Fruit fly (Drosophila melanogaster): ENCODE data around the gene drm.

DNA sequence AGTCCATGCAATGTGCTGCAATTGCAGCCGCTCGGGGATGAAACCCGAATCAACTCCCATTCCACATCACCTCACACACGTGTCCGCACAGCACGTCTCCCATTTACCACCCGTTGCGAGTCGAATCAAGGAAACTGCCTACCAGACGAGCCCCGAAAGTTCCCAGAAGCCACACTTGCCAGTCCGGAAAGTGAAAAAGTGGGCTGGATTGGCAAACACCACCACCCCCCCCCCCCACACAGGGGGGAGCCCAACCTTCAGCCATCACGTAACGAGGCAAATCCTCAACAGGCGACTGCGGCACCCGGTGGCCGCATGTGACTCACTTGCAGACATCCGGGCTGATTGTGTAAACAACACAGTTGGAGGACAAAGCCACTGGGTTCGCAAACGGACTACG is 34.2 kb upstream of the drm start:
- TF ChIP-seq CG15710 (tag; optimal IDR thresholded peaks at IDR 0.05) (no peak), CG8301 (tag; optimal IDR thresholded peaks at IDR 0.05) (no peak), fd96Ca (GFP tag; IDR thresholded peaks at IDR 0.05) (no peak), gl (tag; optimal IDR thresholded peaks at IDR 0.05) (no peak), Pif1B (GFP tag; optimal IDR thresholded peaks at IDR 0.05) (no peak), CG9948 (tag; optimal IDR thresholded peaks at IDR 0.05) (no peak), CG32121 (GFP tag; IDR thresholded peaks at IDR 0.05) (no peak), CG13204 (GFP tag; optimal IDR thresholded peaks at IDR 0.05) (no peak), D1 (tag; optimal IDR thresholded peaks at IDR 0.05) (no peak), EcR (GFP tag; optimal IDR thresholded peaks at IDR 0.05) (no peak), CG17806 (tag; optimal IDR thresholded peaks at IDR 0.05) (no peak)
